Fruit fly (Drosophila melanogaster) whole organism, adult: ENCODE data around the gene CG42525.

Experiments
- CG11617 ChIP-seq: fragments of 200-800 bp; sonication (Bioruptor generic); optimal IDR thresholded peaks from 2 replicates; lab custom pipeline; 2017; ENCODE audit warnings: mild to moderate bottlenecking, missing biosample characterization, missing genetic modification reagents, missing genetic modification characterization
- CG12768 ChIP-seq: fragments of 200-800 bp; sonication (Bioruptor generic); optimal IDR thresholded peaks from 2 replicates; lab custom pipeline; 2017; ENCODE audit warnings: missing biosample characterization, missing genetic modification characterization, mild to moderate bottlenecking, moderate library complexity, missing genetic modification reagents
- CG14711 ChIP-seq: fragments of 200-800 bp; sonication (Bioruptor generic); optimal IDR thresholded peaks from 2 replicates; lab custom pipeline; 2018; ENCODE audit warnings: missing biosample characterization, mild to moderate bottlenecking, missing genetic modification characterization, moderate library complexity
- CG1620 ChIP-seq: fragments of 200-800 bp; sonication (Bioruptor generic); optimal IDR thresholded peaks from 2 replicates; lab custom pipeline; 2016; ENCODE audit warnings: missing biosample characterization, missing genetic modification characterization
- CG33017 ChIP-seq: fragments of 200-800 bp; sonication (Bioruptor generic); optimal IDR thresholded peaks from 2 replicates; lab custom pipeline; 2018; ENCODE audit warnings: missing biosample characterization, mild to moderate bottlenecking, missing genetic modification characterization, moderate library complexity
- CG5204 ChIP-seq: fragments of 200-800 bp; sonication (Bioruptor generic); optimal IDR thresholded peaks from 2 replicates; lab custom pipeline; 2016; ENCODE audit warnings: missing biosample characterization, missing genetic modification characterization
- CG7045 ChIP-seq: fragments of 200-800 bp; sonication (Bioruptor generic); optimal IDR thresholded peaks from 2 replicates; lab custom pipeline; 2017; ENCODE audit warnings: missing biosample characterization, mild to moderate bottlenecking, missing genetic modification characterization
- CG7101 ChIP-seq: fragments of 200-800 bp; sonication (Bioruptor generic); optimal IDR thresholded peaks from 2 replicates; lab custom pipeline; 2018; ENCODE audit warnings: missing biosample characterization, mild to moderate bottlenecking, missing genetic modification characterization, moderate library complexity
- Clk ChIP-seq: fragments of 200-800 bp; sonication (Bioruptor generic); optimal IDR thresholded peaks from 2 replicates; lab custom pipeline; 2017; ENCODE audit warnings: missing biosample characterization, missing genetic modification characterization
- Crg-1 ChIP-seq: fragments of 200-800 bp; sonication (Bioruptor generic); optimal IDR thresholded peaks from 2 replicates; lab custom pipeline; 2016; ENCODE audit warnings: missing biosample characterization, missing genetic modification characterization
- Hr96 ChIP-seq: fragments of 200-800 bp; sonication (Bioruptor generic); optimal IDR thresholded peaks from 2 replicates; lab custom pipeline; 2016; ENCODE audit warnings: missing biosample characterization, missing genetic modification characterization
- Mnt ChIP-seq: fragments of 200-800 bp; sonication (Bioruptor generic); optimal IDR thresholded peaks from 2 replicates; lab custom pipeline; 2016; ENCODE audit warnings: missing biosample characterization, mild to moderate bottlenecking, missing genetic modification characterization
- bab1 ChIP-seq: fragments of 200-800 bp; sonication (Bioruptor generic); optimal IDR thresholded peaks from 3 replicates; lab custom pipeline; 2019; ENCODE audit warnings: missing biosample characterization, mild to moderate bottlenecking, missing genetic modification characterization, moderate library complexity
- cic ChIP-seq: fragments of 200-800 bp; sonication (Bioruptor generic); optimal IDR thresholded peaks from 2 replicates; lab custom pipeline; 2017; ENCODE audit warnings: missing biosample characterization, mild to moderate bottlenecking, missing genetic modification characterization, moderate library complexity
- cnc ChIP-seq, 2 experiments: fragments of >200 bp; optimal IDR thresholded peaks; 2 replicates each; lab custom pipeline; 2017
- kay ChIP-seq: fragments of 200-800 bp; sonication (Bioruptor generic); peaks from one replicate; lab custom pipeline; 2016; ENCODE audit warnings: missing biosample characterization, missing genetic modification characterization, borderline replicate concordance
- ovo ChIP-seq: fragments of 200-800 bp; sonication (Bioruptor generic); optimal IDR thresholded peaks from 2 replicates; lab custom pipeline; 2016; ENCODE audit warnings: missing biosample characterization, missing genetic modification characterization
- pad ChIP-seq: fragments of 200-800 bp; sonication (Bioruptor generic); optimal IDR thresholded peaks from 3 replicates; lab custom pipeline; 2017; ENCODE audit warnings: missing biosample characterization, missing genetic modification characterization, mild to moderate bottlenecking, moderate library complexity, missing genetic modification reagents
- tj ChIP-seq: fragments of 200-800 bp; sonication (Bioruptor generic); optimal IDR thresholded peaks from 3 replicates; lab custom pipeline; 2017; ENCODE audit warnings: missing biosample characterization, mild to moderate bottlenecking, missing genetic modification characterization, moderate library complexity
- toe ChIP-seq: fragments of 200-800 bp; sonication (Bioruptor generic); optimal IDR thresholded peaks from 2 replicates; lab custom pipeline; 2016; ENCODE audit warnings: missing biosample characterization, missing genetic modification characterization

CG42525 gene

DNA sequence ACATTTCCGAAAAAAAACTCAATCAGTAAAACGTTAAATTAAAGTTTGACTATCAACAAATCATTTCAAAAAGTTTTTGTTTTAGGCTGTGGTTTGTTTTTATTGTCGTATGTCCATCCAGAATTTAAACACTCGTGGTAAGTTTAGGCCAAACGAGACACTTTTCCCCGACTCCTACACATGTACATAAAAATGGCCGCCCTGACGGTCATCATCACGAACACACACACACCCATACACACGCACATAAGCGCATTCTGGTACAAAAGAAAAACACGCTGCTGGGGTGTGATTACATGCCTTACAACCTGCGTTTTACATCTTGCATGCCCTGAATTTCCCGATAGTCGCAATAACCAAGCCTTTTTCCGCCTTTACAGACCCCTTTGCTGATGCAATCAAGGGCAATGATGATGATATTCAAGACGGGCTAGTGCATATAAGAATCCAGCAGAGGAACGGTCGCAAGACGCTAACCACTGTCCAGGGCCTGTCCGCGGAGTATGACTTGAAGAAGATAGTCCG lies 33.9 kb upstream of the CG42525 start:
- no peak for TF ChIP-seq cnc (optimal IDR thresholded peaks at IDR 0.05; lab: Kevin White, UChicago)
- TF ChIP-seq CG33017, result no peak
- no peak for TF ChIP-seq bab1 (GFP tag; lab: Kevin White, UChicago)
- TF ChIP-seq kay (GFP tag; lab: Kevin White, UChicago), result no peak
- no peak for TF ChIP-seq CG12768 (GFP tag; lab: Kevin White, UChicago)
- no peak for TF ChIP-seq Clk (GFP tag; lab: Kevin White, UChicago)

DNA sequence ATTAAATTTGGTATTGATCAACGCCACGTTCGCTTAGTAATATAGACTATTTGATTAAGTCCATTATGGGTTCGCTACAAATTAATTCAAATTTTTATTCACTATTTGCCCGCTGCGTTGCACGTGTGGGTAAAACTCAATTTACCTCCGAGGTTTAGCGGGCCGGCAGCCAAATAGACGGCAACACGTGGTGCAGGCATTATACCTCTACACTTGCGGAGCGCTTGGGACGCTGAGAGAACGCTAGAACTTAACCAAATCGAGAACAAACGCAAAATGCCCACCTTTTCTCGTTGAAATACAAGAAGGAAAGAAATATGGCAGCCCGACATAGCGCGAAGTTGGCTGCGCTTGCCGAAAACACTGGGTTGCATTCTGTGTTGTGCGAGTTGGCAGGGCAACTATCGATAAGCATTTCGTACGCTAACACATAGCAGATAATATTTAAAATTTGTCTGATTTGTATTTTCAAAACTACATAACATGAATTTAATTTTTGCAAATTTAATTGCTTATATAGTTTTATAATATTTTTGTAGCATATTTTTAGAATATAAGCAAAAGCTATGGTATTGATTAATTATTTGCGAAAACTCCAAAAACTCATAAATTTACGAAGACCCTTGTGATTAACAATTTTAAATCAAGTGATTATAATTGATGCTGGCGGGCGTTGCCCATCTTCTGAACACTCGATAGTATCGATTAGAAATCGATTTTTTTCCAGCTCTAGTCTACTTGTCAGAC lies 33.3 kb upstream of the CG42525 start, which contains the start of the genes RpL28 and eIF1:
RpL28 (minus strand) TSS at position 318 of the 747 bp plus-strand sequence.
eIF1 (plus strand) TSS at position 699 of the 747 bp plus-strand sequence.
- TF ChIP-seq CG12768 (GFP tag; lab: Kevin White, UChicago) (peak; percentile 94), CG7045 (peak; percentile 93), Mnt (GFP tag; lab: Kevin White, UChicago) (peak; percentile 96), toe (GFP tag; lab: Kevin White, UChicago) (no peak), bab1 (GFP tag; lab: Kevin White, UChicago) (peak; percentile 70), cnc (optimal IDR thresholded peaks at IDR 0.05; lab: Kevin White, UChicago) (no peak), CG5204 (GFP tag; lab: Kevin White, UChicago) (no peak), ovo (GFP tag; lab: Kevin White, UChicago) (peak; percentile 96), CG11617 (GFP tag; lab: Kevin White, UChicago) (peak; percentile 98), pad (GFP tag; lab: Kevin White, UChicago) (peak; percentile 87), CG33017 (peak; percentile 81), cic (GFP tag; lab: Kevin White, UChicago) (peak; percentile 57), kay (GFP tag; lab: Kevin White, UChicago) (no peak), Crg-1 (GFP tag; lab: Kevin White, UChicago) (peak; percentile 98), Clk (GFP tag; lab: Kevin White, UChicago) (peak; percentile 90), CG14711 (peak; percentile 79), CG1620 (peak; percentile 98), CG7101 (peak; percentile 96), tj (GFP tag; lab: Kevin White, UChicago) (peak; percentile 84), Hr96 (GFP tag; lab: Kevin White, UChicago) (peak; percentile 97)

DNA sequence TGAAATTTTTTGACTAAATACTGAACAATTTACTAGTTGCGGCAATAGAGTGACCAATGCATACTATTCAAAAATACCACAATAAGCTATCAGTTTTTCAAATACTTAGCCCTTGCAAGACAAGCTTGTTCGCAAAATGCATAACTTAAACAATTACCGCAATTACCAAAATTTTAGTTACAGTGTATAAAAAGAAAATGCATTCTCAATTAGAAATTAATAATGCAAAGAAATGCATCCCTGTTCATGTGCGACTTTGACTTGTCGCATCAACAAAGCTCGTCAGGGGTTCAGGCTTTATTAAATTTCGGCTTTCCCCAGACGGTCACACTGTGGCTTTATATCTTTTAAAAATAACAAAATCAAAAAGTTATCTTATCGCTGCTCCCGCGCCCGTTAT lies 29.3 kb upstream of the CG42525 start, which contains the start of the genes hob and nSMase:
hob (minus strand) TSS at position 62 of the 400 bp plus-strand sequence.
nSMase (plus strand) TSS at position 298 of the 400 bp plus-strand sequence.
- TF ChIP-seq CG12768 (GFP tag; lab: Kevin White, UChicago) (no peak), Crg-1 (GFP tag; lab: Kevin White, UChicago) (no peak), CG33017 (no peak), Hr96 (GFP tag; lab: Kevin White, UChicago) (no peak), CG14711 (peak; percentile 14), CG1620 (peak; percentile 13), bab1 (GFP tag; lab: Kevin White, UChicago) (peak; percentile 64), ovo (GFP tag; lab: Kevin White, UChicago) (no peak), pad (GFP tag; lab: Kevin White, UChicago) (peak; percentile 4), toe (GFP tag; lab: Kevin White, UChicago) (no peak), cnc (optimal IDR thresholded peaks at IDR 0.05; lab: Kevin White, UChicago) (no peak), CG7101 (peak; percentile 33), Clk (GFP tag; lab: Kevin White, UChicago) (no peak), CG7045 (no peak), CG5204 (GFP tag; lab: Kevin White, UChicago) (no peak), tj (GFP tag; lab: Kevin White, UChicago) (peak; percentile 8), kay (GFP tag; lab: Kevin White, UChicago) (no peak), CG11617 (GFP tag; lab: Kevin White, UChicago) (peak; percentile 37), cic (GFP tag; lab: Kevin White, UChicago) (peak; percentile 47), Mnt (GFP tag; lab: Kevin White, UChicago) (peak; percentile 60)

dm6 chr3L:3208895-3209294 lies 19.3 kb upstream of the CG42525 start, which contains the start of the genes CG32269 and CG32270:
CG32269 (minus strand) TSS chr3L:3208985.
CG32270 (minus strand) TSS chr3L:3208985.
- TF ChIP-seq CG5204 (GFP tag; lab: Kevin White, UChicago), result no peak
- TF ChIP-seq CG33017, result peak; percentile 2
- peak; percentile 12 for TF ChIP-seq pad (GFP tag; lab: Kevin White, UChicago)
- peak; percentile 65 for TF ChIP-seq cic (GFP tag; lab: Kevin White, UChicago)
- no peak for TF ChIP-seq kay (GFP tag; lab: Kevin White, UChicago)
- peak; percentile 24 for TF ChIP-seq ovo (GFP tag; lab: Kevin White, UChicago)
- TF ChIP-seq cnc (optimal IDR thresholded peaks at IDR 0.05; lab: Kevin White, UChicago), result no peak
- peak; percentile 46 for TF ChIP-seq toe (GFP tag; lab: Kevin White, UChicago)
- TF ChIP-seq CG7045, result peak; percentile 52
- no peak for TF ChIP-seq CG14711
- peak; percentile 48 for TF ChIP-seq CG7101
- TF ChIP-seq Hr96 (GFP tag; lab: Kevin White, UChicago), result peak; percentile 40
- TF ChIP-seq tj (GFP tag; lab: Kevin White, UChicago), result no peak
- TF ChIP-seq CG11617 (GFP tag; lab: Kevin White, UChicago), result peak; percentile 18
- peak; percentile 23 for TF ChIP-seq CG1620
- peak; percentile 73 for TF ChIP-seq CG12768 (GFP tag; lab: Kevin White, UChicago)
- peak; percentile 60 for TF ChIP-seq Mnt (GFP tag; lab: Kevin White, UChicago)
- no peak for TF ChIP-seq bab1 (GFP tag; lab: Kevin White, UChicago)
- TF ChIP-seq Crg-1 (GFP tag; lab: Kevin White, UChicago), result peak; percentile 51
- TF ChIP-seq Clk (GFP tag; lab: Kevin White, UChicago), result no peak

dm6 chr3L:3206263-3206662 lies 16.7 kb upstream of the CG42525 start, which contains the start of gene CG33160:
CG33160 (minus strand) TSS chr3L:3206363.
- TF ChIP-seq CG5204 (GFP tag; lab: Kevin White, UChicago) (no peak), pad (GFP tag; lab: Kevin White, UChicago) (no peak), CG14711 (no peak), CG11617 (GFP tag; lab: Kevin White, UChicago) (no peak), toe (GFP tag; lab: Kevin White, UChicago) (no peak), bab1 (GFP tag; lab: Kevin White, UChicago) (no peak), tj (GFP tag; lab: Kevin White, UChicago) (no peak), CG33017 (no peak), ovo (GFP tag; lab: Kevin White, UChicago) (no peak), CG7101 (no peak), cnc (optimal IDR thresholded peaks at IDR 0.05; lab: Kevin White, UChicago) (no peak), Clk (GFP tag; lab: Kevin White, UChicago) (no peak), CG7045 (no peak), Crg-1 (GFP tag; lab: Kevin White, UChicago) (no peak), kay (GFP tag; lab: Kevin White, UChicago) (no peak), Hr96 (GFP tag; lab: Kevin White, UChicago) (no peak)
